Fruit fly (Drosophila melanogaster) whole organism, embryonic: ENCODE data around the gene CG17032.

Experiments
- Atf-2 ChIP-seq: fragments of 200-800 bp; sonication (Bioruptor generic); optimal IDR thresholded peaks from 2 replicates; lab custom pipeline; 2016; ENCODE audit warnings: missing biosample characterization, missing genetic modification characterization
- CG10267 ChIP-seq: fragments of 200-800 bp; sonication (Bioruptor generic); optimal IDR thresholded peaks from 2 replicates; lab custom pipeline; 2018; ENCODE audit warnings: missing biosample characterization, mild to moderate bottlenecking, missing genetic modification characterization, moderate library complexity
- CG10321 ChIP-seq: fragments of 200-800 bp; sonication (Bioruptor generic); IDR thresholded peaks from 2 replicates; pipeline ENCODE4 v1.3.6; 2022; ENCODE audit warnings: missing biosample characterization, missing genetic modification characterization
- CG10366 ChIP-seq: fragments of 200-800 bp; sonication (Bioruptor generic); IDR thresholded peaks from 2 replicates; pipeline ENCODE4 v1.3.6; 2022; ENCODE audit warnings: missing biosample characterization, missing genetic modification characterization
- CG11456 ChIP-seq: fragments of 200-800 bp; sonication (Bioruptor generic); IDR thresholded peaks from 3 replicates; pipeline ENCODE4 v1.3.6; 2022; ENCODE audit warnings: missing biosample characterization, missing genetic modification characterization
- CG16863 ChIP-seq: fragments of 200-800 bp; sonication (Bioruptor generic); optimal IDR thresholded peaks from 3 replicates; lab custom pipeline; 2016; ENCODE audit warnings: missing biosample characterization, missing genetic modification characterization
- CG18262 ChIP-seq: fragments of 200-800 bp; optimal IDR thresholded peaks from 3 replicates; lab custom pipeline; 2019; ENCODE audit warnings: missing biosample characterization, mild to moderate bottlenecking, missing genetic modification characterization, moderate library complexity
- CG18764 ChIP-seq: fragments of 200-800 bp; sonication (Bioruptor generic); optimal IDR thresholded peaks from 3 replicates; lab custom pipeline; 2016; ENCODE audit warnings: missing biosample characterization, missing genetic modification characterization
- CG2129 ChIP-seq: fragments of 200-800 bp; sonication (Bioruptor generic); IDR thresholded peaks from 2 replicates; pipeline ENCODE4 v1.3.6; 2022; ENCODE audit warnings: missing biosample characterization, missing genetic modification characterization; ENCODE audit not compliant: partially characterized antibody
- CG2889 ChIP-seq: fragments of 200-800 bp; sonication (Bioruptor generic); IDR thresholded peaks from 3 replicates; pipeline ENCODE4 v1.3.6; 2022; ENCODE audit warnings: missing biosample characterization, missing genetic modification characterization
- CG31388 ChIP-seq: fragments of 200-800 bp; sonication (Bioruptor generic); optimal IDR thresholded peaks from 2 replicates; lab custom pipeline; 2016; ENCODE audit warnings: missing biosample characterization, missing genetic modification characterization
- CG4424 ChIP-seq: fragments of 200-800 bp; sonication (Bioruptor generic); optimal IDR thresholded peaks from 3 replicates; lab custom pipeline; 2016; ENCODE audit warnings: missing biosample characterization, missing genetic modification characterization
- CG6654 ChIP-seq: fragments of 200-800 bp; sonication (Bioruptor generic); optimal IDR thresholded peaks from 2 replicates; lab custom pipeline; 2017; ENCODE audit warnings: missing biosample characterization, mild to moderate bottlenecking, missing genetic modification characterization
- CG7357 ChIP-seq: fragments of 200-800 bp; sonication (Bioruptor generic); IDR thresholded peaks from 3 replicates; pipeline ENCODE4 v1.3.6; 2022; ENCODE audit warnings: missing biosample characterization, missing genetic modification characterization
- CG8944 ChIP-seq: fragments of 200-800 bp; sonication (Bioruptor generic); optimal IDR thresholded peaks from 3 replicates; lab custom pipeline; 2016; ENCODE audit warnings: missing biosample characterization, missing genetic modification characterization
- CG9727 ChIP-seq: fragments of 200-800 bp; sonication (Bioruptor generic); optimal IDR thresholded peaks from 3 replicates; lab custom pipeline; 2017; ENCODE audit warnings: missing biosample characterization, mild to moderate bottlenecking, missing genetic modification characterization
- CTCF ChIP-seq: fragments of 200-800 bp; sonication (Bioruptor generic); optimal IDR thresholded peaks from 2 replicates; lab custom pipeline; 2017; ENCODE audit warnings: missing biosample characterization, mild to moderate bottlenecking, missing genetic modification characterization, moderate library complexity
- H2.0 ChIP-seq: fragments of 200-800 bp; sonication (Bioruptor generic); IDR thresholded peaks from 2 replicates; pipeline ENCODE4 v1.3.6; 2022; ENCODE audit warnings: missing biosample characterization, missing genetic modification characterization
- HHEX ChIP-seq: fragments of 200-800 bp; sonication (Bioruptor generic); optimal IDR thresholded peaks from 3 replicates; lab custom pipeline; 2017; ENCODE audit warnings: missing biosample characterization, mild to moderate bottlenecking, missing genetic modification characterization, missing genetic modification reagents
- HmgD ChIP-seq: fragments of 200-800 bp; sonication (Bioruptor generic); optimal IDR thresholded peaks from 3 replicates; lab custom pipeline; 2016; ENCODE audit warnings: missing biosample characterization, missing genetic modification characterization
- NC2α ChIP-seq: fragments of 200-800 bp; sonication (Bioruptor generic); optimal IDR thresholded peaks from 2 replicates; lab custom pipeline; 2016; ENCODE audit warnings: missing biosample characterization, missing genetic modification characterization
- Nf-YC ChIP-seq: fragments of 200-800 bp; optimal IDR thresholded peaks from 3 replicates; lab custom pipeline; 2019; ENCODE audit warnings: missing biosample characterization, mild to moderate bottlenecking, missing genetic modification characterization, moderate library complexity
- Rfx ChIP-seq: fragments of 200-800 bp; sonication (Bioruptor generic); IDR thresholded peaks from 2 replicates; pipeline ENCODE4 v1.3.6; 2022; ENCODE audit warnings: missing biosample characterization, missing genetic modification characterization
- Sox102F ChIP-seq: fragments of 200-800 bp; sonication (Bioruptor generic); optimal IDR thresholded peaks from 2 replicates; lab custom pipeline; 2018; ENCODE audit warnings: missing biosample characterization, mild to moderate bottlenecking, missing genetic modification characterization, moderate library complexity
- Ssrp ChIP-seq: fragments of 200-800 bp; sonication (Bioruptor generic); optimal IDR thresholded peaks from 2 replicates; lab custom pipeline; 2018; ENCODE audit warnings: missing biosample characterization, mild to moderate bottlenecking, missing genetic modification characterization, moderate library complexity
- Xbp1 ChIP-seq: fragments of 200-800 bp; sonication (Bioruptor generic); optimal IDR thresholded peaks from 3 replicates; lab custom pipeline; 2016; ENCODE audit warnings: missing biosample characterization, mild to moderate bottlenecking, missing genetic modification characterization
- amos ChIP-seq: fragments of 200-800 bp; sonication (Bioruptor generic); IDR thresholded peaks from 2 replicates; pipeline ENCODE4 v1.3.6; 2022; ENCODE audit warnings: missing biosample characterization, missing genetic modification characterization; ENCODE audit not compliant: partially characterized antibody
- aop ChIP-seq: fragments of 200-800 bp; sonication (Bioruptor generic); IDR thresholded peaks from 2 replicates; pipeline ENCODE4 v1.3.6; 2022; ENCODE audit warnings: missing biosample characterization, missing genetic modification characterization
- ato ChIP-seq: fragments of 200-800 bp; sonication (Bioruptor generic); IDR thresholded peaks from 2 replicates; pipeline ENCODE4 v1.3.6; 2022; ENCODE audit warnings: missing biosample characterization, missing genetic modification characterization; ENCODE audit not compliant: partially characterized antibody
- bowl ChIP-seq: fragments of 200-800 bp; sonication (Bioruptor generic); IDR thresholded peaks from 2 replicates; pipeline ENCODE4 v1.3.6; 2022; ENCODE audit warnings: missing biosample characterization, missing genetic modification characterization
- croc ChIP-seq: fragments of 200-800 bp; sonication (Bioruptor generic); conservative IDR thresholded peaks from 3 replicates; pipeline ENCODE4 v1.3.6; 2022; ENCODE audit warnings: missing biosample characterization, missing genetic modification characterization
- crp ChIP-seq, 2 experiments: fragments of 200-800 bp; sonication (Bioruptor generic); optimal IDR thresholded peaks; 2 replicates in 1 of 2; 3 replicates in 1 of 2; lab custom pipeline; 2017; ENCODE audit warnings: missing biosample characterization in 2 of 2, missing genetic modification characterization in 2 of 2, mild to moderate bottlenecking in 1 of 2, moderate library complexity in 1 of 2
- da ChIP-seq: fragments of 200-800 bp; sonication (Bioruptor generic); optimal IDR thresholded peaks from 2 replicates; lab custom pipeline; 2016; ENCODE audit warnings: missing biosample characterization, missing genetic modification characterization
- dmrt11E ChIP-seq: fragments of 200-800 bp; sonication (Bioruptor generic); optimal IDR thresholded peaks from 3 replicates; lab custom pipeline; 2018; ENCODE audit warnings: missing biosample characterization, mild to moderate bottlenecking, missing genetic modification characterization, moderate library complexity
- gsb-n ChIP-seq: fragments of 200-800 bp; sonication (Bioruptor generic); optimal IDR thresholded peaks from 3 replicates; lab custom pipeline; 2018; ENCODE audit warnings: missing biosample characterization, mild to moderate bottlenecking, missing genetic modification characterization
- hb ChIP-seq: fragments of 200-800 bp; sonication (Bioruptor generic); IDR thresholded peaks from 3 replicates; pipeline ENCODE4 v1.3.6; 2022; ENCODE audit warnings: missing biosample characterization, missing genetic modification characterization; ENCODE audit not compliant: partially characterized antibody
- ind ChIP-seq: fragments of 200-800 bp; sonication (Bioruptor generic); optimal IDR thresholded peaks from 3 replicates; lab custom pipeline; 2016; ENCODE audit warnings: missing biosample characterization, missing genetic modification characterization
- ken ChIP-seq: fragments of 200-800 bp; sonication (Bioruptor generic); IDR thresholded peaks from 3 replicates; pipeline ENCODE4 v1.3.6; 2022; ENCODE audit warnings: missing biosample characterization, missing genetic modification characterization
- kni ChIP-seq: fragments of 200-800 bp; sonication (Bioruptor generic); optimal IDR thresholded peaks from 3 replicates; lab custom pipeline; 2017; ENCODE audit warnings: mild to moderate bottlenecking, missing biosample characterization, missing genetic modification reagents, missing genetic modification characterization
- pnt ChIP-seq: fragments of 200-800 bp; sonication (Bioruptor generic); optimal IDR thresholded peaks from 3 replicates; lab custom pipeline; 2016; ENCODE audit warnings: missing biosample characterization, missing genetic modification characterization
- pros ChIP-seq: fragments of 200-800 bp; sonication (Bioruptor generic); optimal IDR thresholded peaks from 3 replicates; lab custom pipeline; 2019; ENCODE audit warnings: missing biosample characterization, mild to moderate bottlenecking, missing genetic modification characterization, moderate library complexity
- pum ChIP-seq: fragments of 200-800 bp; sonication (Bioruptor generic); optimal IDR thresholded peaks from 2 replicates; lab custom pipeline; 2016; ENCODE audit warnings: missing biosample characterization, missing genetic modification characterization
- rib ChIP-seq: fragments of 200-800 bp; sonication (Bioruptor generic); IDR thresholded peaks from 2 replicates; pipeline ENCODE4 v1.3.6; 2022; ENCODE audit warnings: missing biosample characterization, missing genetic modification characterization
- sd ChIP-seq: fragments of 200-800 bp; sonication (Bioruptor generic); optimal IDR thresholded peaks from 3 replicates; lab custom pipeline; 2018; ENCODE audit warnings: missing biosample characterization, mild to moderate bottlenecking, missing genetic modification characterization, moderate library complexity
- sens ChIP-seq: fragments of 200-800 bp; sonication (Bioruptor generic); peaks from one replicate; lab custom pipeline; 2016; ENCODE audit warnings: missing biosample characterization, missing genetic modification characterization
- so ChIP-seq: fragments of 200-800 bp; sonication (Bioruptor generic); IDR thresholded peaks from 3 replicates; pipeline ENCODE4 v1.3.6; 2022; ENCODE audit warnings: missing biosample characterization, missing genetic modification characterization
- stwl ChIP-seq: fragments of 200-800 bp; sonication (Bioruptor generic); optimal IDR thresholded peaks from 3 replicates; lab custom pipeline; 2018; ENCODE audit warnings: missing biosample characterization, mild to moderate bottlenecking, missing genetic modification characterization, moderate library complexity
- trem ChIP-seq: fragments of 200-800 bp; optimal IDR thresholded peaks from 3 replicates; lab custom pipeline; 2019; ENCODE audit warnings: missing biosample characterization, mild to moderate bottlenecking, missing genetic modification characterization, moderate library complexity
- ttk ChIP-seq: fragments of 200-800 bp; sonication (Bioruptor generic); IDR thresholded peaks from 2 replicates; pipeline ENCODE4 v2.1.2; 2022; ENCODE audit warnings: missing biosample characterization, missing genetic modification characterization
- twi ChIP-seq: fragments of 200-800 bp; optimal IDR thresholded peaks from 2 replicates; lab custom pipeline; 2019; ENCODE audit warnings: missing biosample characterization, mild to moderate bottlenecking, missing genetic modification characterization, moderate library complexity
- tx ChIP-seq: fragments of 200-800 bp; sonication (Bioruptor generic); optimal IDR thresholded peaks from 2 replicates; lab custom pipeline; 2016; ENCODE audit warnings: missing biosample characterization, missing genetic modification characterization

The CG17032 gene

dm6 chr3L:15982783-15983432, 24.3 kb downstream of the CG17032 start, which contains the start of the genes brm and Arl1 (continued):
- TF ChIP-seq hb (GFP tag; lab: Robert Waterston, UW): no peak
- TF ChIP-seq CG18262 (tag; lab: Kevin White, UChicago): peak; percentile 97
- TF ChIP-seq dmrt11E (tag; lab: Kevin White, UChicago): peak; percentile 98
- peak; percentile 78 for TF ChIP-seq CG8944 (GFP tag; lab: Kevin White, UChicago)
- TF ChIP-seq Atf-2 (GFP tag; lab: Kevin White, UChicago): peak; percentile 73
- TF ChIP-seq croc (GFP tag; lab: Robert Waterston, UW): peak; percentile 99
- peak; percentile 98 for TF ChIP-seq CG2889 (GFP tag; lab: Robert Waterston, UW)
- TF ChIP-seq da (GFP tag; lab: Kevin White, UChicago): peak; percentile 65
- TF ChIP-seq CTCF: peak; percentile 62
- TF ChIP-seq Rfx: peak; percentile 100
- TF ChIP-seq ttk (GFP tag; lab: Robert Waterston, UW): peak; percentile 99
- peak; percentile 99 for TF ChIP-seq CG9727 (GFP tag; lab: Kevin White, UChicago)
- TF ChIP-seq Nf-YC (tag; lab: Kevin White, UChicago): peak; percentile 94
- TF ChIP-seq Ssrp (tag; lab: Kevin White, UChicago): peak; percentile 98
- TF ChIP-seq kni (GFP tag; lab: Kevin White, UChicago): peak; percentile 93
- peak; percentile 96 for TF ChIP-seq aop (GFP tag; lab: Robert Waterston, UW)
- peak; percentile 99 for TF ChIP-seq so
- TF ChIP-seq CG4424: peak; percentile 98
- peak; percentile 97 for TF ChIP-seq twi (tag; lab: Kevin White, UChicago)
- peak; percentile 99 for TF ChIP-seq H2.0 (GFP tag; lab: Robert Waterston, UW)
- peak; percentile 67 for TF ChIP-seq CG16863 (GFP tag; lab: Kevin White, UChicago)
- TF ChIP-seq rib (GFP tag; lab: Robert Waterston, UW): peak; percentile 99
- TF ChIP-seq CG31388 (GFP tag; lab: Kevin White, UChicago): peak; percentile 95
- TF ChIP-seq pum (GFP tag; lab: Kevin White, UChicago): peak; percentile 88
- TF ChIP-seq sens (GFP tag; lab: Kevin White, UChicago): peak; percentile 98
- TF ChIP-seq NC2α: no peak
- TF ChIP-seq stwl (tag; lab: Kevin White, UChicago): no peak
- TF ChIP-seq CG10321 (GFP tag; lab: Robert Waterston, UW): peak; percentile 85
- TF ChIP-seq CG11456 (GFP tag; lab: Robert Waterston, UW): peak; percentile 99
- peak; percentile 96 for TF ChIP-seq trem (tag; lab: Kevin White, UChicago)
- TF ChIP-seq CG6654 (GFP tag; lab: Kevin White, UChicago): peak; percentile 91
- TF ChIP-seq tx (GFP tag; lab: Kevin White, UChicago): peak; percentile 83
- TF ChIP-seq crp (GFP tag; optimal IDR thresholded peaks at IDR 0.05; lab: Kevin White, UChicago): peak in 1 of 2 experiments; percentile 76
- no peak for TF ChIP-seq gsb-n (tag; lab: Kevin White, UChicago)
- peak; percentile 98 for TF ChIP-seq ind (GFP tag; lab: Kevin White, UChicago)
- peak; percentile 99 for TF ChIP-seq ken (GFP tag; lab: Robert Waterston, UW)
- TF ChIP-seq pnt: peak; percentile 80
- TF ChIP-seq CG18764: peak; percentile 96
- TF ChIP-seq amos (GFP tag; lab: Robert Waterston, UW): peak; percentile 40; the same call in 1 of the 2 replicates
- TF ChIP-seq Sox102F (GFP tag; lab: Kevin White, UChicago): peak; percentile 98
- TF ChIP-seq bowl (GFP tag; lab: Robert Waterston, UW): peak; percentile 97
- peak; percentile 93 for TF ChIP-seq CG10267
- peak; percentile 99 for TF ChIP-seq CG10366
- TF ChIP-seq CG2129 (GFP tag; lab: Robert Waterston, UW): no peak
- TF ChIP-seq sd (tag; lab: Kevin White, UChicago): peak; percentile 91
- TF ChIP-seq pros (GFP tag; lab: Kevin White, UChicago): peak; percentile 76
- TF ChIP-seq HHEX (GFP tag; lab: Kevin White, UChicago): peak; percentile 98
- peak; percentile 97 for TF ChIP-seq CG7357 (GFP tag; lab: Robert Waterston, UW)
- TF ChIP-seq ato (GFP tag; lab: Robert Waterston, UW): no peak
- TF ChIP-seq Xbp1 (GFP tag; lab: Kevin White, UChicago): peak; percentile 99
- TF ChIP-seq HmgD (GFP tag; lab: Kevin White, UChicago): peak; percentile 31
